Worm (Caenorhabditis elegans): ENCODE measurements around the gene gst-2.
A peak's percentile ranks its signal among the peaks of the same experiment; 100 is the strongest.

gst-2 gene

ce11 chrIV:10141930-10142505 is at the start of gene gst-2, which contains the start of the genes gst-4 and dhs-12:
gst-2 (minus strand) TSS chrIV:10142061.
gst-4 (plus strand) TSS chrIV:10142225.
dhs-12 (plus strand) TSS chrIV:10142455.
- TF ChIP-seq daf-16 (GFP tag; optimal IDR thresholded peaks at IDR 0.05), result no peak
- peak; percentile 59 for TF ChIP-seq daf-16 (tag; optimal IDR thresholded peaks at IDR 0.05)
- no peak for TF ChIP-seq hlh-30 (tag; optimal IDR thresholded peaks at IDR 0.05; ENCODE audit: insufficient read depth)
- no peak for TF ChIP-seq lin-13 (GFP tag; optimal IDR thresholded peaks at IDR 0.05)
- TF ChIP-seq ceh-44 (GFP tag; IDR thresholded peaks at IDR 0.05), result no peak
- peak; percentile 9 for TF ChIP-seq dve-1 (tag; optimal IDR thresholded peaks at IDR 0.05; ENCODE audit: insufficient read depth)

- TF ChIP-seq duxl-1 (tag; optimal IDR thresholded peaks at IDR 0.05; ENCODE audit: poor library complexity) (no peak), fkh-10 (GFP tag; optimal IDR thresholded peaks at IDR 0.05) (peak; percentile 55), unc-62 (GFP tag; optimal IDR thresholded peaks at IDR 0.05 in 1 of 2) (peak in 1 of 2 experiments; percentile 88), unc-62 (tag; optimal IDR thresholded peaks at IDR 0.05) (no peak)
Observed at ce11 chrIV:10191498-10191897, 49.6 kb upstream of the gst-2 start.

- TF ChIP-seq mxl-3 (GFP tag; optimal IDR thresholded peaks at IDR 0.05) (no peak), daf-19 (GFP tag; conservative IDR thresholded peaks at IDR 0.05) (no peak), ZK337.2 (GFP tag; IDR thresholded peaks at IDR 0.05) (no peak), set-16 (GFP tag; IDR thresholded peaks at IDR 0.05) (no peak), dve-1 (tag; optimal IDR thresholded peaks at IDR 0.05; ENCODE audit: insufficient read depth) (no peak), fkh-10 (GFP tag; optimal IDR thresholded peaks at IDR 0.05) (no peak), tag-97 (GFP tag; IDR thresholded peaks at IDR 0.05) (no peak), ZK546.5 (tag; optimal IDR thresholded peaks at IDR 0.05) (no peak), nhr-237 (tag; optimal IDR thresholded peaks at IDR 0.05) (no peak), lim-7 (GFP tag; IDR thresholded peaks at IDR 0.05) (no peak), pha-4 (GFP tag; IDR thresholded peaks at IDR 0.05) (no peak), pha-4 (tag; optimal IDR thresholded peaks at IDR 0.05) (no peak), Y48G9A.11 (GFP tag; IDR thresholded peaks at IDR 0.05) (no peak), ztf-11 (tag; optimal IDR thresholded peaks at IDR 0.05) (no peak)
Observed at ce11 chrIV:10190586-10190985, 48.7 kb upstream of the gst-2 start.

ce11 chrIV:10188505-10188904 is 46.6 kb upstream of the gst-2 start:
- TF ChIP-seq nhr-48 (tag; optimal IDR thresholded peaks at IDR 0.05) (no peak), fkh-10 (GFP tag; optimal IDR thresholded peaks at IDR 0.05) (peak; percentile 44), mes-2 (tag; optimal IDR thresholded peaks at IDR 0.05; ENCODE audit: poor library complexity, severe bottlenecking) (no peak), egl-43 (GFP tag; IDR thresholded peaks at IDR 0.05) (no peak), nhr-111 (GFP tag; optimal IDR thresholded peaks at IDR 0.05) (no peak), T20F7.1 (GFP tag; optimal IDR thresholded peaks at IDR 0.05) (no peak), dmd-9 (GFP tag; IDR thresholded peaks at IDR 0.05) (no peak), aly-2 (tag; optimal IDR thresholded peaks at IDR 0.05) (no peak)

ce11 chrIV:10180133-10180749 is 38.4 kb upstream of the gst-2 start, which contains the start of gene gta-1:
gta-1 (plus strand) TSS chrIV:10180660.
- TF ChIP-seq ama-1 (optimal IDR thresholded peaks at IDR 0.05), result peak; percentile 66
- peak; percentile 30 for TF ChIP-seq hlh-11 (tag; optimal IDR thresholded peaks at IDR 0.05)
- TF ChIP-seq fkh-10 (GFP tag; optimal IDR thresholded peaks at IDR 0.05), result peak; percentile 16
- TF ChIP-seq nhr-11 (tag; optimal IDR thresholded peaks at IDR 0.05), result peak; percentile 18
- no peak for TF ChIP-seq ztf-11 (tag; optimal IDR thresholded peaks at IDR 0.05)
- no peak for TF ChIP-seq dmd-6 (GFP tag; IDR thresholded peaks at IDR 0.05)
- TF ChIP-seq mes-2 (tag; optimal IDR thresholded peaks at IDR 0.05; ENCODE audit: poor library complexity, severe bottlenecking), result peak; percentile 5
- peak; percentile 44 for TF ChIP-seq zip-2 (tag; optimal IDR thresholded peaks at IDR 0.05)
- TF ChIP-seq dve-1 (tag; optimal IDR thresholded peaks at IDR 0.05; ENCODE audit: insufficient read depth), result peak; percentile 2
- TF ChIP-seq aha-1 (tag), result peak; percentile 66
- no peak for TF ChIP-seq ZK337.2 (GFP tag; IDR thresholded peaks at IDR 0.05)
- TF ChIP-seq unc-39 (tag; optimal IDR thresholded peaks at IDR 0.05), result no peak
- no peak for TF ChIP-seq spr-1 (tag; optimal IDR thresholded peaks at IDR 0.05)
- peak; percentile 13 for TF ChIP-seq nhr-77 (tag; optimal IDR thresholded peaks at IDR 0.05)
- peak; percentile 51 for TF ChIP-seq hlh-30 (tag; optimal IDR thresholded peaks at IDR 0.05; ENCODE audit: insufficient read depth)
- no peak for TF ChIP-seq ceh-20 (GFP tag; IDR thresholded peaks at IDR 0.05)
- TF ChIP-seq mxl-3 (GFP tag; optimal IDR thresholded peaks at IDR 0.05), result no peak
- peak; percentile 33; the same call in 1 of the 2 replicates for TF ChIP-seq hmg-1.1 (GFP tag; IDR thresholded peaks at IDR 0.05)
- peak in 1 of 2 experiments; percentile 25 for TF ChIP-seq lsy-2 (tag; optimal IDR thresholded peaks at IDR 0.05)
- no peak for TF ChIP-seq R02D3.7 (tag; optimal IDR thresholded peaks at IDR 0.05)

Measured in whole organism, L4 larva.